Worm (Caenorhabditis elegans): Measurements from ENCODE around the gene Y119D3B.21.

Gene Y119D3B.21

DNA sequence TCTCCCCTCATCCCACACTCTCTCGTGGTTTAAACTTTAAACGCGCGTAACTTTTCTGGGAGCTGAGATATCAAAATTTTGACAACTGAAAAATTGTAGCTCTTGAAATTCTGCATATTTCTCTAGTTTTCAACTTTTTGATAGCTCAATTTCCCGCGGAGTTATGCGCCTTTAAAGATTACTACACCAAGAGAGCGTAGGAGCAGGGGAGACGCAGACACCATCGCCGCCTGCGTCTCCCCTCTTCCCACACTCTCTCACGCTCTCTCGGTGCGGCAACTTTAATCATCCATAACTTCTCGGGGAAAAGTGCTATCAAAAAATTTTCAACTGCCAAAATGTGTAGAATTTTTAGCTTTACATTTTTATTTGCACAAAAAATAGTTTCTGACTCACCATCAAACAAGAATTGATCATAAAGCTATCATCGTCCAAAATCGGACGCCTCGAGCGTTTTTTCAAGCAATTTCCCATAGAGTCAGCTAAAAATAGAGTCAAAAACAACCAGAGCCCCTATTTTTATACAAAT is 38.7 kb upstream of the Y119D3B.21 start, which contains the start of gene eak-3:
TSS of gene eak-3 (minus strand) at position 479 of the 529 bp plus-strand sequence.
- TF ChIP-seq zag-1 (tag; optimal IDR thresholded peaks at IDR 0.05) (no peak), efl-1 (optimal IDR thresholded peaks at IDR 0.05) (no peak), efl-1 (GFP tag; optimal IDR thresholded peaks at IDR 0.05 in 1 of 2) (peak in 1 of 2 experiments; percentile 89), nhr-28 (tag; optimal IDR thresholded peaks at IDR 0.05) (no peak), ceh-63 (GFP tag; optimal IDR thresholded peaks at IDR 0.05) (no peak)

DNA sequence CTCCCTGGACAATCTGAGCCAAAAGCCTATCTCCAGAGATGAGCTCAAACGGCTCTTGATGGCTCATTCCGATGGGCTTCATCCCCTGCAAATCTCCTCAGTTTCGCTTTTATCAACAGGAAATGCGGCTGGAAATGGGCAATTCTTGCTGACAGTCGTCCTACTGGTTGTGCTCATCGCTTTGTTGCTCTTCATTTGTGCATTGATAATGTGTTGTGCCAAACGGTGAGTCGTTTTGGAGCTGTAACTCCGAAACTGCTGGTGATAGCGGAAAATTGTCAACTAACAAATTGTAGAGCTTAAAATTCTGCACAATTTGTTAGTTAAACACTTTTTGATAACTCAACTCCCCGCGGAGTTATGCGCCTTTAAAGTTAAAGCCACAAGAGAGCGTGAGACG is 35.8 kb upstream of the Y119D3B.21 start:
- TF ChIP-seq snpc-4 (tag; optimal IDR thresholded peaks at IDR 0.05) (no peak), blmp-1 (tag; optimal IDR thresholded peaks at IDR 0.05) (no peak), skn-1 (tag; optimal IDR thresholded peaks at IDR 0.05) (no peak), isw-1 (GFP tag; IDR thresholded peaks at IDR 0.05) (no peak), nhr-90 (tag; optimal IDR thresholded peaks at IDR 0.05; ENCODE audit: poor library complexity) (no peak), pag-3 (tag; optimal IDR thresholded peaks at IDR 0.05; ENCODE audit: borderline replicate concordance, insufficient read depth) (no peak), nhr-20 (tag; optimal IDR thresholded peaks at IDR 0.05) (no peak), hlh-17 (GFP tag; optimal IDR thresholded peaks at IDR 0.05; ENCODE audit: borderline replicate concordance) (no peak), jun-1 (tag; optimal IDR thresholded peaks at IDR 0.05) (no peak), nhr-11 (tag; optimal IDR thresholded peaks at IDR 0.05) (no peak), lin-14 (GFP tag; optimal IDR thresholded peaks at IDR 0.05) (no peak), xbp-1 (tag; optimal IDR thresholded peaks at IDR 0.05) (no peak)

DNA sequence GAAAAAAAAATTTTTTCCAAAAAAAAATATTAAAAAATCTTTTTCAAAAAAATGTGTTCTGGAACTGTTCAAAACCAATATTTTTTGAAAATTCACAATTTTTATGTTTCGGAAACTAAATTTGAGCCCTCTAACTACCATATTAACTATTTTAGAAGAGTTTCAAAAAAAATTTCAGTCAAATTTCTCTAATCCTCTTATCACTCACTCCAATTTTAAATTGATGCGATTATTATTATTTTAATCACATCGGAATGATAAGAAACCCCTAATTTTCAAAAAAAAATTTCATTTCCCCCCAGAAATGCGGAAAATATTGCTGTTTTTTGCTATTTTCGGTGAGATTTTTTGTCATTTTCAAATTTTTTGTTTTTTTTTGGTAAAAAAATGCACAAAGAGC is 33.0 kb upstream of the Y119D3B.21 start, which contains the start of gene nspg-8:
TSS of gene nspg-8 (plus strand) at position 301 of the 400 bp plus-strand sequence.
- TF ChIP-seq tbx-2 (tag; optimal IDR thresholded peaks at IDR 0.05) (no peak), efl-1 (optimal IDR thresholded peaks at IDR 0.05) (no peak), efl-1 (GFP tag; optimal IDR thresholded peaks at IDR 0.05 in 1 of 2) (no peak), unc-86 (tag; optimal IDR thresholded peaks at IDR 0.05) (no peak), aha-1 (tag; optimal IDR thresholded peaks at IDR 0.05) (no peak), dpl-1 (GFP tag; optimal IDR thresholded peaks at IDR 0.05) (no peak), jun-1 (tag; optimal IDR thresholded peaks at IDR 0.05) (no peak), sptf-1 (tag; optimal IDR thresholded peaks at IDR 0.05) (no peak), nhr-71 (tag; optimal IDR thresholded peaks at IDR 0.05) (no peak), ces-1 (GFP tag; optimal IDR thresholded peaks at IDR 0.05) (no peak), alr-1 (tag; optimal IDR thresholded peaks at IDR 0.05; ENCODE audit: borderline replicate concordance) (no peak), sox-4 (tag; optimal IDR thresholded peaks at IDR 0.05) (no peak)

DNA sequence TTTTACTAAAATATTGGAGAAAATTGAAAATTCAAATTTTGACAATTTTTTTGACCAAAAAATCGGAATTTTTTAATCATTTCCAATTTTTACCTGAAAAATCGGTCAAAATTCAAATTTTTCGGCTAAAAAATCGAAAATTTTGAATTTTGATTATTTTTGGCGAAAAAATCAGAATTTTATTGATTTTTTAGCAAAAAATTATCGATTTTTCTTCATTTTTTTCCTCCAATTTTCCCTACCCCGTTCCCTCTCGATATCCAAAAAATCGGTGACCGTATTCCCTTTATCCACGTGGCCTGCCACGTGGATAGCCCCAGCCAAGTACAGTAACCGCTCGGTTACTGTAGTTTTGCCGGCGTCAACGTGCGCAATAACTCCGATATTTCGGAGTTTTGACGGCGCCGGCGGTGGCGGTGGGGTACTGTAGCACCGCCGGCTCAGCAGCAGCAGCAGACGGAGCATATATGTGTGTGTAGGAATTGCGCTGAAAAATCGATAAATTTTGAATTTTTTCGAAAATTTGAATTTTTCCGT is 21.4 kb upstream of the Y119D3B.21 start, which contains the start of gene Y119D3B.14:
TSS of gene Y119D3B.14 (minus strand) at position 487 of the 537 bp plus-strand sequence.
- TF ChIP-seq skn-1 (tag; optimal IDR thresholded peaks at IDR 0.05) (no peak), fkh-8 (tag; optimal IDR thresholded peaks at IDR 0.05) (no peak), irx-1 (tag; optimal IDR thresholded peaks at IDR 0.05) (no peak), nhr-77 (tag; optimal IDR thresholded peaks at IDR 0.05) (no peak)

DNA sequence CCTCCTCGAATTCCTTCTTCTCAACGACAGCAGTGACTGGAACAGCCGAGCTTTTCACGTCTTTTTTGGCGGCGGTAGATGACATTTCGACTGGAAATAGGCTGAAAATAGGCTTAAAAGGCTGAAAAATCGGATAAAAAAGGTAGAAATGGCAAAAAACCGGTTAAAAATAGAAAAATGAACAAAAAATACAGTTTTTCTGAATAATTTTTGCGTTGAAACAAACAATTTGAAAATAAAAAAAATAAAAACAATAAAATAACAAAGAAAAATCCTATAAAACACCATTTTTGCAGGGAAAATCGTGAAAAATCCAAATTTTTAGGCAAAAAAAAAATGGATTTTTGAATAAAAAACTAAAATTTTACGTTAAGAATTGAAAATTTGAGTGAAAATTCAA is 18.6 kb upstream of the Y119D3B.21 start, which contains the start of gene dss-1:
TSS of gene dss-1 (minus strand) at position 101 of the 400 bp plus-strand sequence.
- TF ChIP-seq nhr-47 (tag; optimal IDR thresholded peaks at IDR 0.05) (no peak), hpl-2 (GFP tag; optimal IDR thresholded peaks at IDR 0.05) (no peak), lir-3 (tag; optimal IDR thresholded peaks at IDR 0.05; ENCODE audit: poor library complexity) (no peak), fkh-4 (tag; optimal IDR thresholded peaks at IDR 0.05; ENCODE audit: borderline replicate concordance) (no peak), swsn-7 (tag; optimal IDR thresholded peaks at IDR 0.05) (no peak), vab-15 (tag; optimal IDR thresholded peaks at IDR 0.05) (no peak), ets-5 (GFP tag; IDR thresholded peaks at IDR 0.05) (no peak), nhr-28 (tag; optimal IDR thresholded peaks at IDR 0.05) (no peak), nhr-71 (tag; optimal IDR thresholded peaks at IDR 0.05) (no peak), sup-37 (GFP tag; optimal IDR thresholded peaks at IDR 0.05) (no peak), mab-9 (GFP tag; IDR thresholded peaks at IDR 0.05) (no peak), egl-27 (tag; optimal IDR thresholded peaks at IDR 0.05) (no peak)

Measured in whole organism, L1 larva.